Worm (Caenorhabditis elegans) whole organism, young adult: Measurements from ENCODE around the gene T25B9.11.

Experiments used
- Y67H2A.10 ChIP-seq: fragments of 200-800 bp; sonication (Bioruptor generic); conservative IDR thresholded peaks from 2 replicates; pipeline ENCODE4 v1.3.6; 2022; ENCODE audit warnings: missing genetic modification reagents, missing genetic modification characterization, missing compliant biosample characterization
- madf-3 ChIP-seq: fragments of 200-800 bp; sonication (Bioruptor generic); IDR thresholded peaks from 2 replicates; pipeline ENCODE4 v1.3.6; 2022; ENCODE audit warnings: missing genetic modification reagents, missing genetic modification characterization, missing compliant biosample characterization
- unc-62 ChIP-seq: fragments of 150-350 bp; optimal IDR thresholded peaks from 2 replicates; lab custom pipeline; 2014; ENCODE audit warnings: missing biosample characterization, missing genetic modification reagents, missing genetic modification characterization

DNA sequence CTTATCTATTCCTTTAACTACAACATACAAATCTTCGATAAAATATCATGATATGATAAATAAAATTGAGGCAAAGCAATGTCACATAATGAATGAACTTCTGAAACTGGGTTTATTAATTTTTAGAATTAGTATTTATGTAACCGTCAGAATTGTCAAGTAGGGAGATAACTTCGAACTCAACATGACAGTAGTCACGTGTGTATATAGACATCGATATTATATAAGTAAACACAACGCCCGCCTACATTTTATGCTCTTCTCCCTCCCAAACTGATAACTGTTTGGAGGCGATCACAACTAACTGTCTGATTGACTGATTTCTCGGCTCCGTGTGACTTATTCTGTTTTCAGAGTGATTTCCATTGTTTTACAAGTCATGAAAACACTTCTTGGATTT is 3.0 kb upstream of the T25B9.11 start, which contains the start of gene ugt-54:
- TF ChIP-seq unc-62 (GFP tag; lab: Kevin White, UChicago) (no peak), madf-3 (GFP tag; lab: Robert Waterston, UW) (no peak), Y67H2A.10 (no peak)
